Worm (Caenorhabditis elegans): ENCODE results near the gene F15G9.5.

The F15G9.5 gene

ce11 chrX:9705257-9706035, 32.2 kb downstream of the F15G9.5 start (continued):
- no peak for TF ChIP-seq C04F5.9 (tag; optimal IDR thresholded peaks at IDR 0.05)
- peak in 1 of 2 experiments; percentile 47 for TF ChIP-seq efl-1 (optimal IDR thresholded peaks at IDR 0.05)
- no peak for TF ChIP-seq efl-1 (GFP tag; optimal IDR thresholded peaks at IDR 0.05 in 1 of 2)
- TF ChIP-seq sup-37 (GFP tag; optimal IDR thresholded peaks at IDR 0.05), result no peak
- TF ChIP-seq nhr-47 (tag; optimal IDR thresholded peaks at IDR 0.05), result peak; percentile 0

DNA sequence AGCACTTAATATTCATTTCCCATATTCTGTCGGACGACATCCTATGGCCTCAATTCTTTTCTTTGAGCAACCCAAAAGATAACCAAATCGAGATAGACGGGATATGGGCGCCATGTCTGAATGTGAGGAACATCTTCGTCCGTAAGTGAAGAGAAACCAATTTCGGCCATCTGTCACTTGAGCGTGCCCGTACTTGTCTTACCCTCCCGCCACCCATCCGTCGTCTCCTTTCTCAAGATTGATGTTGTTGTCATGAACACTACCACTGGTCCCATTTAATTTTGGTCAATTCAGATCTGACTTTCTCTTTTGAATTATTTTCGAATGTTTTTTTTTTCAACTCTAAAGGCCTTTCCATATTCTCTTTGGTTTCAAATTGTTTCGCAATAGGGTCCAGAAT, 34.9 kb downstream of the F15G9.5 start:
- no peak for TF ChIP-seq aly-2 (tag; optimal IDR thresholded peaks at IDR 0.05)
- TF ChIP-seq ztf-11 (tag; optimal IDR thresholded peaks at IDR 0.05), result peak in 1 of 2 experiments; percentile 29
- no peak for TF ChIP-seq snpc-4 (tag; optimal IDR thresholded peaks at IDR 0.05)
- no peak for TF ChIP-seq hlh-17 (GFP tag; optimal IDR thresholded peaks at IDR 0.05; ENCODE audit: borderline replicate concordance)
- no peak for TF ChIP-seq ets-5 (GFP tag; IDR thresholded peaks at IDR 0.05)
- TF ChIP-seq C34B4.2 (tag; optimal IDR thresholded peaks at IDR 0.05), result no peak
- no peak for TF ChIP-seq ztf-4 (tag; optimal IDR thresholded peaks at IDR 0.05)
- peak; percentile 52 for TF ChIP-seq blmp-1 (tag; optimal IDR thresholded peaks at IDR 0.05)
- no peak for TF ChIP-seq dpl-1 (GFP tag; optimal IDR thresholded peaks at IDR 0.05)
- no peak for TF ChIP-seq tlp-1 (tag; optimal IDR thresholded peaks at IDR 0.05)
- TF ChIP-seq pqm-1 (tag; optimal IDR thresholded peaks at IDR 0.05), result no peak
- TF ChIP-seq lin-15B (tag; optimal IDR thresholded peaks at IDR 0.05), result no peak
- peak; percentile 22 for TF ChIP-seq lin-14 (GFP tag; optimal IDR thresholded peaks at IDR 0.05)
- no peak for TF ChIP-seq egl-27 (tag; optimal IDR thresholded peaks at IDR 0.05)
- TF ChIP-seq unc-30 (tag; optimal IDR thresholded peaks at IDR 0.05), result no peak
- TF ChIP-seq nhr-20 (tag; optimal IDR thresholded peaks at IDR 0.05), result no peak

DNA sequence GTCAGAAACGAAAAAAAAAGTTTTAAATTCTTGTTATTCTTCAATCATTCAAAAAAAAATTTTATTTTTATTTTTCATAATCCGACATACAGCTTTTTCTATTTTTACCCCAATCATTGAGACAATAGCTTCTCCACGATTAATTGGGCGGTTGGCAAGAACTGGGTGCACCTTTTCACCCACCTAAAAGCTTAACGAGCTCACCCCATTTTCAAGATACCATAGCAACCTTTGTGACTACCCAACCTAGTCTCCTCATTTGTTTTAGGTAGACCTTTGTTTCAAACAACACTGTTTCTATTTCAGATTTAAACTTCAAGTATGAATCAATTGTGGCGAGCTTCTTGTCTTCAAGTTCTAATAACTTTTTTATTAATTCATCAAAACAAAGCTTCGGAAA, 39.3 kb downstream of the F15G9.5 start, which contains the start of gene dyf-7:
dyf-7 (plus strand) TSS at position 301 of the 400 bp plus-strand sequence.
- TF ChIP-seq lsy-2 (tag; optimal IDR thresholded peaks at IDR 0.05) (no peak), aha-1 (tag; optimal IDR thresholded peaks at IDR 0.05) (no peak), C16A3.4 (tag; optimal IDR thresholded peaks at IDR 0.05) (no peak), pqm-1 (tag; optimal IDR thresholded peaks at IDR 0.05) (no peak), ceh-8 (GFP tag; optimal IDR thresholded peaks at IDR 0.05) (no peak), zag-1 (tag; optimal IDR thresholded peaks at IDR 0.05) (no peak), unc-98 (GFP tag; IDR thresholded peaks at IDR 0.05) (no peak), ceh-63 (GFP tag; optimal IDR thresholded peaks at IDR 0.05) (no peak), nhr-85 (tag) (no peak), nhr-12 (tag; optimal IDR thresholded peaks at IDR 0.05) (no peak), tbx-2 (tag; optimal IDR thresholded peaks at IDR 0.05) (no peak), lin-13 (GFP tag; optimal IDR thresholded peaks at IDR 0.05) (no peak), lir-3 (tag; optimal IDR thresholded peaks at IDR 0.05; ENCODE audit: poor library complexity) (no peak), zip-4 (GFP tag; optimal IDR thresholded peaks at IDR 0.05) (no peak), elt-2 (tag; optimal IDR thresholded peaks at IDR 0.05) (no peak), lin-15B (tag; optimal IDR thresholded peaks at IDR 0.05) (no peak)

- TF ChIP-seq dpl-1 (GFP tag; optimal IDR thresholded peaks at IDR 0.05), result no peak
- TF ChIP-seq lin-39 (tag; optimal IDR thresholded peaks at IDR 0.05), result no peak
- no peak for TF ChIP-seq ets-5 (GFP tag; IDR thresholded peaks at IDR 0.05)
- TF ChIP-seq nhr-84 (tag; optimal IDR thresholded peaks at IDR 0.05), result no peak
- no peak for TF ChIP-seq nhr-12 (tag; optimal IDR thresholded peaks at IDR 0.05)
- TF ChIP-seq fkh-4 (tag; optimal IDR thresholded peaks at IDR 0.05; ENCODE audit: borderline replicate concordance), result no peak
- TF ChIP-seq unc-130 (tag; optimal IDR thresholded peaks at IDR 0.05), result no peak
- TF ChIP-seq blmp-1 (tag; optimal IDR thresholded peaks at IDR 0.05), result no peak
- no peak for TF ChIP-seq fkh-8 (tag; optimal IDR thresholded peaks at IDR 0.05)
- no peak for TF ChIP-seq nhr-85 (tag)
- TF ChIP-seq C34B4.2 (tag; optimal IDR thresholded peaks at IDR 0.05), result no peak
- no peak for TF ChIP-seq nhr-237 (tag; optimal IDR thresholded peaks at IDR 0.05)
- TF ChIP-seq lsy-2 (tag; optimal IDR thresholded peaks at IDR 0.05), result no peak
Observed at ce11 chrX:9697655-9698054, 40.0 kb downstream of the F15G9.5 start.

Measured in whole organism, L1 larva.